Worm (Caenorhabditis elegans) whole organism, L3 larva: ENCODE data around the gene elp-1.

ENCODE experiments used
- aly-2 ChIP-seq: fragments of 150-350 bp; optimal IDR thresholded peaks from 2 replicates; lab custom pipeline; 2014; ENCODE audit warnings: missing biosample characterization, missing genetic modification characterization
- ceh-28 ChIP-seq: fragments of 150-350 bp; optimal IDR thresholded peaks from 2 replicates; lab custom pipeline; 2014; ENCODE audit warnings: missing biosample characterization, missing genetic modification reagents, missing genetic modification characterization
- ceh-82 ChIP-seq: fragments of 150-350 bp; optimal IDR thresholded peaks from 2 replicates; lab custom pipeline; 2014; ENCODE audit warnings: missing biosample characterization, missing genetic modification characterization
- elt-1 ChIP-seq: fragments of 150-350 bp; optimal IDR thresholded peaks from 2 replicates; lab custom pipeline; 2014; ENCODE audit warnings: missing biosample characterization, missing genetic modification characterization
- fkh-10 ChIP-seq: sonication (generic microtip); optimal IDR thresholded peaks from 2 replicates; lab custom pipeline; 2017; ENCODE audit warnings: missing biosample characterization, missing genetic modification reagents, missing genetic modification characterization
- fos-1 ChIP-seq: fragments of 150-350 bp; optimal IDR thresholded peaks from 2 replicates; lab custom pipeline; 2014; ENCODE audit warnings: missing biosample characterization, missing genetic modification characterization
- jun-1 ChIP-seq: fragments of 150-350 bp; optimal IDR thresholded peaks from 2 replicates; lab custom pipeline; 2014; ENCODE audit warnings: missing biosample characterization, missing genetic modification reagents, missing genetic modification characterization
- lin-39 ChIP-seq: fragments of 150-350 bp; optimal IDR thresholded peaks from 2 replicates; lab custom pipeline; 2018; ENCODE audit warnings: missing biosample characterization, missing genetic modification reagents, missing genetic modification characterization
- nfya-1 ChIP-seq: sonication (generic microtip); optimal IDR thresholded peaks from 2 replicates; lab custom pipeline; 2017; ENCODE audit warnings: missing genetic modification characterization, mild to moderate bottlenecking, missing compliant biosample characterization, antibody characterized with exemption, moderate library complexity; ENCODE audit not compliant: insufficient read depth
- nhr-11 ChIP-seq: fragments of 150-350 bp; optimal IDR thresholded peaks from 2 replicates; lab custom pipeline; 2014; ENCODE audit warnings: missing biosample characterization, missing genetic modification characterization
- skn-1 ChIP-seq: fragments of 150-350 bp; optimal IDR thresholded peaks from 2 replicates; lab custom pipeline; 2014; ENCODE audit warnings: missing biosample characterization, missing genetic modification characterization
- unc-62 ChIP-seq: fragments of 150-350 bp; sonication (generic microtip); optimal IDR thresholded peaks from 4 replicates; lab custom pipeline; 2014; ENCODE audit warnings: missing biosample characterization, missing genetic modification reagents, missing genetic modification characterization
- ztf-11 ChIP-seq: fragments of 150-350 bp; optimal IDR thresholded peaks from 2 replicates; lab custom pipeline; 2014; ENCODE audit warnings: missing biosample characterization, missing genetic modification characterization

DNA sequence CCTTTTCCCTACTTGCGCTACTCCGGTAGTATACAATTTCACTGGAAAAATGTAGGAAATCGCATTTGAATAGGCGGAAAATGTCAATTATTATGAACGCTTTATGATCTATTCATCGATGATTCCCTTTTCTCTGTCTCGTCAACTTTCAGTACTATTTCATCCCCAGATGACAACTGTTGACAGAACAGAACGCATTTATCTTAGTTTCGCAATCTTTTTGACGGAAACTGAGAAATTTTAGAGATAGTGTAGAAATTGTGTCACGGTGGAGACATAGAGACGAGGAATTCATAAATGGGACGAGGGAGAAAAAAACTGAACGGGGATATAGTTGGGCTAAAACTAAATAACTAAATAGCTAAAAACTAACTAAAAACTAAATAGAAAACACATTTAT, 1.7 kb upstream of the elp-1 start:
- TF ChIP-seq ztf-11 (no peak), ceh-82 (no peak), jun-1 (tag; lab: Kevin White, UChicago) (no peak), unc-62 (peak; percentile 24), fkh-10 (GFP tag; lab: Kevin White, UChicago) (no peak), nhr-11 (tag; lab: Kevin White, UChicago) (no peak), skn-1 (tag; lab: Kevin White, UChicago) (no peak), elt-1 (tag; lab: Kevin White, UChicago) (no peak), aly-2 (no peak), fos-1 (tag; lab: Kevin White, UChicago) (no peak), nfya-1 (tag; lab: Kevin White, UChicago) (no peak), lin-39 (tag; lab: Kevin White, UChicago) (no peak), ceh-28 (no peak)
